Worm (Caenorhabditis elegans) whole organism, young adult: ENCODE results near the gene C34F6.10.

ENCODE experiments used
- B0261.1 ChIP-seq: sonication (generic microtip); optimal IDR thresholded peaks from 2 replicates; lab custom pipeline; 2016; ENCODE audit warnings: mild to moderate bottlenecking, missing genetic modification characterization, moderate library complexity, missing compliant biosample characterization
- F10E7.11 ChIP-seq: sonication (generic microtip); optimal IDR thresholded peaks from 2 replicates; lab custom pipeline; 2017; ENCODE audit warnings: mild to moderate bottlenecking, missing genetic modification characterization, moderate library complexity, missing compliant biosample characterization
- F33H1.4 ChIP-seq: fragments of 200-800 bp; sonication (Bioruptor generic); IDR thresholded peaks from 2 replicates; pipeline ENCODE4 v1.3.6; 2022; ENCODE audit warnings: missing genetic modification reagents, missing genetic modification characterization, missing compliant biosample characterization
- K12H6.12 ChIP-seq: fragments of 200-800 bp; sonication (Bioruptor generic); optimal IDR thresholded peaks from 2 replicates; lab custom pipeline; 2018; ENCODE audit warnings: mild to moderate bottlenecking, missing genetic modification characterization, missing compliant biosample characterization
- ZK185.1 ChIP-seq: sonication (generic microtip); optimal IDR thresholded peaks from 2 replicates; lab custom pipeline; 2016; ENCODE audit warnings: mild to moderate bottlenecking, missing genetic modification characterization, missing compliant biosample characterization; ENCODE audit not compliant: poor library complexity, severe bottlenecking
- akir-1 ChIP-seq: fragments of 200-800 bp; sonication (Bioruptor generic); optimal IDR thresholded peaks from 2 replicates; lab custom pipeline; 2018; ENCODE audit warnings: mild to moderate bottlenecking, missing genetic modification characterization, moderate library complexity, missing compliant biosample characterization
- aptf-2 ChIP-seq: fragments of 200-800 bp; sonication (Bioruptor generic); conservative IDR thresholded peaks from 2 replicates; pipeline ENCODE4 v1.3.6; 2022; ENCODE audit warnings: missing genetic modification reagents, missing genetic modification characterization, missing compliant biosample characterization
- aptf-3 ChIP-seq: fragments of 200-800 bp; sonication (Bioruptor generic); IDR thresholded peaks from 2 replicates; pipeline ENCODE4 v1.3.6; 2022; ENCODE audit warnings: missing genetic modification characterization, missing compliant biosample characterization
- attf-3 ChIP-seq: fragments of 200-800 bp; sonication (Bioruptor generic); conservative IDR thresholded peaks from 2 replicates; pipeline ENCODE4 v1.3.6; 2022; ENCODE audit warnings: missing genetic modification reagents, missing genetic modification characterization, missing compliant biosample characterization
- ccch-3 ChIP-seq: fragments of 200-800 bp; sonication (Bioruptor generic); optimal IDR thresholded peaks from 2 replicates; lab custom pipeline; 2018; ENCODE audit warnings: mild to moderate bottlenecking, missing genetic modification characterization, missing compliant biosample characterization
- ceh-100 ChIP-seq: fragments of 200-800 bp; sonication (Bioruptor generic); IDR thresholded peaks from 2 replicates; pipeline ENCODE4 v1.3.6; 2022; ENCODE audit warnings: missing genetic modification reagents, missing genetic modification characterization, missing compliant biosample characterization
- ceh-27 ChIP-seq: fragments of 200-800 bp; sonication (Bioruptor generic); optimal IDR thresholded peaks from 2 replicates; lab custom pipeline; 2018; ENCODE audit warnings: mild to moderate bottlenecking, missing genetic modification characterization, moderate library complexity, missing compliant biosample characterization
- ceh-40 ChIP-seq: fragments of 200-800 bp; sonication (Bioruptor generic); IDR thresholded peaks from 2 replicates; pipeline ENCODE4 v1.3.6; 2022; ENCODE audit warnings: missing genetic modification characterization, missing compliant biosample characterization
- ceh-79 ChIP-seq: sonication (generic microtip); optimal IDR thresholded peaks from 2 replicates; lab custom pipeline; 2017; ENCODE audit warnings: mild to moderate bottlenecking, missing genetic modification characterization, missing compliant biosample characterization
- chd-7 ChIP-seq: sonication (generic microtip); optimal IDR thresholded peaks from 2 replicates; lab custom pipeline; 2016; ENCODE audit warnings: mild to moderate bottlenecking, missing genetic modification characterization, moderate library complexity, missing compliant biosample characterization
- egrh-3 ChIP-seq: fragments of 200-800 bp; sonication (Bioruptor generic); IDR thresholded peaks from 2 replicates; pipeline ENCODE4 v1.3.6; 2022; ENCODE audit warnings: missing genetic modification reagents, missing genetic modification characterization, missing compliant biosample characterization
- ets-4 ChIP-seq: fragments of 200-800 bp; sonication (Bioruptor generic); optimal IDR thresholded peaks from 2 replicates; lab custom pipeline; 2018; ENCODE audit warnings: mild to moderate bottlenecking, missing genetic modification characterization, missing compliant biosample characterization
- hmg-1.2 ChIP-seq: fragments of 200-800 bp; sonication (Bioruptor generic); IDR thresholded peaks from 2 replicates; pipeline ENCODE4 v1.3.6; 2022; ENCODE audit warnings: missing genetic modification reagents, missing genetic modification characterization, missing compliant biosample characterization
- let-526 ChIP-seq: fragments of 200-800 bp; sonication (Bioruptor generic); IDR thresholded peaks from 2 replicates; pipeline ENCODE4 v1.3.6; 2022; ENCODE audit warnings: missing genetic modification reagents, missing genetic modification characterization, missing compliant biosample characterization
- lin-26 ChIP-seq: fragments of 200-800 bp; sonication (Bioruptor generic); IDR thresholded peaks from 2 replicates; pipeline ENCODE4 v1.3.6; 2022; ENCODE audit warnings: missing genetic modification reagents, missing genetic modification characterization, missing compliant biosample characterization
- lsy-27 ChIP-seq: sonication (generic microtip); optimal IDR thresholded peaks from 2 replicates; lab custom pipeline; 2017; ENCODE audit warnings: missing genetic modification characterization, mild to moderate bottlenecking, missing compliant biosample characterization, antibody characterized with exemption, missing genotype, borderline replicate concordance; ENCODE audit not compliant: insufficient read depth
- madf-10 ChIP-seq: sonication (generic microtip); optimal IDR thresholded peaks from 2 replicates; lab custom pipeline; 2016; ENCODE audit warnings: mild to moderate bottlenecking, missing genetic modification characterization, missing compliant biosample characterization
- madf-3 ChIP-seq: fragments of 200-800 bp; sonication (Bioruptor generic); IDR thresholded peaks from 2 replicates; pipeline ENCODE4 v1.3.6; 2022; ENCODE audit warnings: missing genetic modification reagents, missing genetic modification characterization, missing compliant biosample characterization
- madf-8 ChIP-seq: fragments of 200-800 bp; sonication (Bioruptor generic); conservative IDR thresholded peaks from 2 replicates; pipeline ENCODE4 v1.3.6; 2022; ENCODE audit warnings: missing genetic modification reagents, missing genetic modification characterization, missing compliant biosample characterization
- nfya-2 ChIP-seq: fragments of 200-800 bp; sonication (Bioruptor generic); IDR thresholded peaks from 2 replicates; pipeline ENCODE4 v1.3.6; 2022; ENCODE audit warnings: missing genetic modification reagents, missing genetic modification characterization, missing compliant biosample characterization
- nhr-179 ChIP-seq: sonication (generic microtip); optimal IDR thresholded peaks from 2 replicates; lab custom pipeline; 2016; ENCODE audit warnings: mild to moderate bottlenecking, missing genetic modification characterization, missing compliant biosample characterization
- nhr-80 ChIP-seq: sonication (generic microtip); optimal IDR thresholded peaks from 2 replicates; lab custom pipeline; 2016; ENCODE audit warnings: missing genetic modification characterization, missing compliant biosample characterization
- nhr-90 ChIP-seq: sonication (generic microtip); optimal IDR thresholded peaks from 2 replicates; lab custom pipeline; 2016; ENCODE audit warnings: missing genotype, mild to moderate bottlenecking, missing genetic modification characterization, missing compliant biosample characterization
- pbrm-1 ChIP-seq: fragments of 200-800 bp; sonication (Bioruptor generic); IDR thresholded peaks from 2 replicates; pipeline ENCODE4 v1.3.6; 2022; ENCODE audit warnings: missing genetic modification reagents, missing genetic modification characterization, missing compliant biosample characterization
- rcor-1 ChIP-seq: fragments of 200-800 bp; sonication (Bioruptor generic); IDR thresholded peaks from 2 replicates; pipeline ENCODE4 v1.3.6; 2022; ENCODE audit warnings: missing genetic modification reagents, missing genetic modification characterization, missing compliant biosample characterization
- rec-8 ChIP-seq, 2 experiments: sonication (generic microtip); optimal IDR thresholded peaks; 2 replicates each; lab custom pipeline; 2016; ENCODE audit warnings: mild to moderate bottlenecking in 2 of 2, missing genetic modification characterization in 2 of 2, missing genetic modification reagents in 2 of 2, missing genotype in 2 of 2, missing biosample characterization in 1 of 2, missing compliant biosample characterization in 1 of 2, moderate library complexity in 1 of 2
- rpc-1 ChIP-seq, 2 experiments: fragments of 150-350 bp in 1 of 2; sonication (generic microtip) in 1 of 2; optimal IDR thresholded peaks; 2 replicates each; lab custom pipeline; 2014 to 2018; ENCODE audit warnings: missing biosample characterization in 1 of 2, missing genetic modification characterization in 1 of 2, missing genetic modification reagents in 1 of 2, missing genotype in 1 of 2
- snpc-1.1 ChIP-seq: sonication (generic microtip); optimal IDR thresholded peaks from 2 replicates; lab custom pipeline; 2017; ENCODE audit warnings: missing genetic modification characterization, mild to moderate bottlenecking, missing compliant biosample characterization, antibody characterized with exemption, moderate library complexity, missing genotype, missing genetic modification reagents; ENCODE audit not compliant: insufficient read depth
- snpc-1.3 ChIP-seq: sonication (generic microtip); optimal IDR thresholded peaks from 2 replicates; lab custom pipeline; 2017; ENCODE audit warnings: missing genetic modification characterization, mild to moderate bottlenecking, missing compliant biosample characterization, antibody characterized with exemption, moderate library complexity, missing genotype, missing genetic modification reagents; ENCODE audit not compliant: insufficient read depth
- snpc-4 ChIP-seq, 5 experiments: fragments of 150-350 bp in 1 of 5; sonication (generic microtip) in 4 of 5; optimal IDR thresholded peaks; 2 replicates each; lab custom pipeline; 2014 to 2018; ENCODE audit warnings: missing genetic modification characterization in 5 of 5, missing biosample characterization in 3 of 5, antibody characterized with exemption in 2 of 5, mild to moderate bottlenecking in 2 of 5, missing compliant biosample characterization in 2 of 5, missing genotype in 2 of 5, moderate library complexity in 2 of 5, missing genetic modification reagents in 1 of 5
- ztf-25 ChIP-seq: fragments of 200-800 bp; sonication (Bioruptor generic); IDR thresholded peaks from 2 replicates; pipeline ENCODE4 v1.3.6; 2022; ENCODE audit warnings: missing genetic modification reagents, missing genetic modification characterization, missing compliant biosample characterization
- ztf-26 ChIP-seq: sonication (generic microtip); optimal IDR thresholded peaks from 2 replicates; lab custom pipeline; 2017; ENCODE audit warnings: missing genetic modification characterization, missing compliant biosample characterization
- ztf-28 ChIP-seq: fragments of 200-800 bp; sonication (Bioruptor generic); IDR thresholded peaks from 2 replicates; pipeline ENCODE4 v1.3.6; 2022; ENCODE audit warnings: missing genetic modification reagents, missing genetic modification characterization, missing compliant biosample characterization

C34F6.10 gene

DNA sequence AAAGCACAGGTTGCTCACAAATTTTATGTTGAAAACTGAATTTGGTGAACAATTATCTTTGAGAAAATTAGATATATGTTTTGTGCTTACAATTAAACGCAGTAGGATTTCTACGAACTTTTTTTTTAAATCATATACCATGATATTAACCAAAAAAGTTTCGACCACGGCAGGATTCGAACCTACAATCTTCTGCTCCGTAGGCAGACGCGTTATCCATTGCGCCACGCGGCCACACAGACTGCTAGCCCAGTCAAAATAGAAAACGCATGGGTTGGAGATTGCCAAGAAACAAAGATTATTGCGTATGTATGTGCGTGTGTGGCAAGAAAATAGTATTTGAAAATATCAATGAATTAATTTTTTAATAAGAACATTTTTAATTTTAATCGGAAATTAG is 12.0 kb upstream of the C34F6.10 start (continued):
- TF ChIP-seq ceh-27 (GFP tag; lab: Kevin White, UChicago) (peak; percentile 62), pbrm-1 (GFP tag; lab: Robert Waterston, UW) (peak; percentile 92), B0261.1 (tag; lab: Kevin White, UChicago) (peak; percentile 83), aptf-3 (no peak), ZK185.1 (tag; lab: Kevin White, UChicago) (peak; percentile 88), ztf-25 (GFP tag; lab: Robert Waterston, UW) (peak; percentile 86), ccch-3 (GFP tag; lab: Kevin White, UChicago) (no peak), nfya-2 (GFP tag; lab: Robert Waterston, UW) (no peak), F10E7.11 (peak; percentile 53), akir-1 (GFP tag; lab: Kevin White, UChicago) (peak; percentile 12), nhr-179 (tag; lab: Kevin White, UChicago) (peak; percentile 52), F33H1.4 (GFP tag; lab: Robert Waterston, UW) (no peak), chd-7 (tag; lab: Kevin White, UChicago) (peak; percentile 12), egrh-3 (GFP tag; lab: Robert Waterston, UW) (peak; percentile 23; the same call in 1 of the 2 replicates), nhr-90 (tag; lab: Kevin White, UChicago) (peak; percentile 72), hmg-1.2 (GFP tag; lab: Robert Waterston, UW) (peak; percentile 76), rpc-1 (optimal IDR thresholded peaks at IDR 0.05; lab: Kevin White, UChicago) (peak; percentile 91), rpc-1 (tag; optimal IDR thresholded peaks at IDR 0.05; lab: Kevin White, UChicago) (peak; percentile 94), attf-3 (GFP tag; lab: Robert Waterston, UW) (0 out of 2 replicates have a peak, but pooled peaks have one; percentile 18), K12H6.12 (tag; lab: Kevin White, UChicago) (peak; percentile 55), snpc-4 (GFP tag; optimal IDR thresholded peaks at IDR 0.05; lab: Kevin White, UChicago) (peak; percentile 82), snpc-4 (tag; optimal IDR thresholded peaks at IDR 0.05; lab: Kevin White, UChicago) (peak in 2 of 4 experiments; percentile 53 to 76), madf-3 (GFP tag; lab: Robert Waterston, UW) (no peak), snpc-1.1 (tag; lab: Kevin White, UChicago) (peak; percentile 19), ztf-26 (tag; lab: Kevin White, UChicago) (no peak), ceh-100 (peak; percentile 49; the same call in 1 of the 2 replicates), lin-26 (GFP tag; lab: Robert Waterston, UW) (peak; percentile 91), rec-8 (tag; optimal IDR thresholded peaks at IDR 0.05; lab: Kevin White, UChicago) (peak; percentile 70 to 88), madf-8 (GFP tag; lab: Robert Waterston, UW) (no peak), lsy-27 (tag; lab: Kevin White, UChicago) (no peak), ceh-79 (no peak), snpc-1.3 (peak; percentile 30), ceh-40 (GFP tag; lab: Robert Waterston, UW) (0 out of 2 replicates have a peak, but pooled peaks have one; percentile 45), ztf-28 (GFP tag; lab: Robert Waterston, UW) (0 out of 2 replicates have a peak, but pooled peaks have one; percentile 50), rcor-1 (GFP tag; lab: Robert Waterston, UW) (peak; percentile 41; the same call in 1 of the 2 replicates), madf-10 (tag; lab: Kevin White, UChicago) (peak; percentile 64)

DNA sequence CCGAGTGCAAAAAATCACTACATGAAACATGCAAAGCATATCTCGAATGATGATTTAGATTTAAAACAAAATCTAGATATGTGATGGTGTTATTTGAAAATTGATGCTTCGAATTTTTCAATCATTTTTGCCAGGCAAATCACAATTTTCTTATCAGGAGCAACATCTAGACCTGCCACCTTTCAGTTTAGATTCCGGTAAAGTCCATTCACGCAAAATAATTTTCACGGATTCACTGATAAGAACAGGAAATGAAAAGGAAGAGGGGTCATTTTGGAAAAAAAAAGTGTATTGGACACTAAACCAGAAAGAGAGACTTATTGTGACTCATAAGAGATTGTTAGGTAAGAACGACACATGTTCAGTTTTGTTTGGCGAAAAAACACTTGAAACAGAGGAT is 11.5 kb upstream of the C34F6.10 start:
- TF ChIP-seq let-526 (GFP tag; lab: Robert Waterston, UW), result no peak
- peak; percentile 81 for TF ChIP-seq ets-4
- TF ChIP-seq nhr-80, result peak; percentile 79
- TF ChIP-seq aptf-2 (GFP tag; lab: Robert Waterston, UW), result no peak
